Fruit fly (Drosophila melanogaster) whole organism, pupa: ENCODE measurements around the gene Fife.

Source experiments
- CG12605 ChIP-seq: fragments of 200-800 bp; sonication (Bioruptor generic); IDR thresholded peaks from 2 replicates; pipeline ENCODE4 v1.3.6; 2022; ENCODE audit warnings: missing biosample characterization, missing genetic modification characterization
- CG13204 ChIP-seq: fragments of 200-800 bp; sonication (Bioruptor generic); optimal IDR thresholded peaks from 2 replicates; lab custom pipeline; 2018; ENCODE audit warnings: missing biosample characterization, mild to moderate bottlenecking, missing genetic modification characterization, moderate library complexity
- D1 ChIP-seq: fragments of 200-800 bp; sonication (Bioruptor generic); optimal IDR thresholded peaks from 2 replicates; lab custom pipeline; 2018; ENCODE audit warnings: missing biosample characterization, mild to moderate bottlenecking, missing genetic modification characterization, moderate library complexity
- EcR ChIP-seq: fragments of 200-800 bp; sonication (Bioruptor generic); optimal IDR thresholded peaks from 3 replicates; lab custom pipeline; 2019; ENCODE audit warnings: missing biosample characterization, missing genetic modification characterization, mild to moderate bottlenecking, moderate library complexity, missing genetic modification reagents
- Pif1A ChIP-seq: fragments of 200-800 bp; sonication (Bioruptor generic); optimal IDR thresholded peaks from 3 replicates; lab custom pipeline; 2016; ENCODE audit warnings: missing biosample characterization, missing genetic modification characterization
- Snoo ChIP-seq: fragments of 200-800 bp; sonication (Bioruptor generic); optimal IDR thresholded peaks from 3 replicates; lab custom pipeline; 2017; ENCODE audit warnings: missing biosample characterization, mild to moderate bottlenecking, missing genetic modification characterization, inconsistent platforms
- fd96Ca ChIP-seq: fragments of 200-800 bp; sonication (Bioruptor generic); IDR thresholded peaks from 3 replicates; pipeline ENCODE4 v1.3.6; 2022; ENCODE audit warnings: missing biosample characterization, missing genetic modification characterization
- gl ChIP-seq: fragments of 200-800 bp; sonication (Bioruptor generic); optimal IDR thresholded peaks from 2 replicates; lab custom pipeline; 2018; ENCODE audit warnings: missing biosample characterization, mild to moderate bottlenecking, missing genetic modification characterization

dm6 chr3L:2711462-2712040 is at the start of gene Fife:
- TF ChIP-seq Pif1A (GFP tag; lab: Kevin White, UChicago) = no peak
- TF ChIP-seq EcR (GFP tag; lab: Kevin White, UChicago) = no peak
- TF ChIP-seq Snoo (tag; lab: Kevin White, UChicago) = no peak
- no peak for TF ChIP-seq CG12605 (GFP tag; lab: Robert Waterston, UW)
- no peak for TF ChIP-seq gl (tag; lab: Kevin White, UChicago)
- TF ChIP-seq fd96Ca (GFP tag; lab: Robert Waterston, UW) = no peak
- TF ChIP-seq D1 (tag; lab: Kevin White, UChicago) = no peak
- peak; percentile 38 for TF ChIP-seq CG13204 (GFP tag; lab: Kevin White, UChicago)
